Fruit fly (Drosophila melanogaster): ENCODE results near the gene BG642312.

BG642312 gene

dm6 chr3L:6232261-6232660 lies 920 bp downstream of the BG642312 start, which contains the start of gene CG13299:
Gene CG13299, minus strand, starts transcription at chr3L:6232361.
- no peak for TF ChIP-seq Taf1 (GFP tag; IDR thresholded peaks at IDR 0.05)
- no peak for TF ChIP-seq Deaf1 (tag; optimal IDR thresholded peaks at IDR 0.05)
- no peak for TF ChIP-seq CG31224 (GFP tag; IDR thresholded peaks at IDR 0.05)
- TF ChIP-seq Neu2 (GFP tag; optimal IDR thresholded peaks at IDR 0.05; ENCODE audit: borderline replicate concordance): no peak

dm6 chr3L:6220187-6220586 lies 13.0 kb downstream of the BG642312 start, which contains the start of gene CG33946:
Gene CG33946, plus strand, starts transcription at chr3L:6220578.
- TF ChIP-seq ash1 (GFP tag; optimal IDR thresholded peaks at IDR 0.05) (no peak), hkb (optimal IDR thresholded peaks at IDR 0.05) (no peak), hkb (GFP tag; IDR thresholded peaks at IDR 0.05) (peak; percentile 24; the same call in 1 of the 2 replicates), Dbx (GFP tag; IDR thresholded peaks at IDR 0.05) (no peak), CG6254 (GFP tag; optimal IDR thresholded peaks at IDR 0.05) (no peak), kah (GFP tag; optimal IDR thresholded peaks at IDR 0.05) (no peak), zen (tag; optimal IDR thresholded peaks at IDR 0.05) (no peak), gce (GFP tag; IDR thresholded peaks at IDR 0.05) (no peak), Xbp1 (GFP tag; optimal IDR thresholded peaks at IDR 0.05) (peak; percentile 12), psq (GFP tag; optimal IDR thresholded peaks at IDR 0.05) (no peak), Bteb2 (GFP tag; optimal IDR thresholded peaks at IDR 0.05) (no peak), sug (tag; optimal IDR thresholded peaks at IDR 0.05) (no peak), CG10366 (GFP tag; IDR thresholded peaks at IDR 0.05) (no peak), CG17829 (tag; optimal IDR thresholded peaks at IDR 0.05) (no peak), CG17912 (GFP tag; optimal IDR thresholded peaks at IDR 0.05) (no peak), rib (GFP tag; IDR thresholded peaks at IDR 0.05) (no peak), Hand (GFP tag; optimal IDR thresholded peaks at IDR 0.05) (no peak), CG8388 (GFP tag; optimal IDR thresholded peaks at IDR 0.05) (no peak), dm (GFP tag; optimal IDR thresholded peaks at IDR 0.05) (no peak), Ets97D (GFP tag; optimal IDR thresholded peaks at IDR 0.05) (no peak), disco-r (GFP tag; optimal IDR thresholded peaks at IDR 0.05) (no peak), sna (GFP tag; IDR thresholded peaks at IDR 0.05; ENCODE audit: partially characterized antibody) (no peak), CG14014 (GFP tag; IDR thresholded peaks at IDR 0.05) (0 out of 2 replicates have a peak, but pooled peaks have one; percentile 16), CG4424 (GFP tag; optimal IDR thresholded peaks at IDR 0.05) (peak; percentile 35), CG13894 (tag; optimal IDR thresholded peaks at IDR 0.05) (no peak), CG9932 (GFP tag; IDR thresholded peaks at IDR 0.05) (0 out of 2 replicates have a peak, but pooled peaks have one; percentile 17), CG10321 (GFP tag; IDR thresholded peaks at IDR 0.05) (no peak), CG2199 (GFP tag; IDR thresholded peaks at IDR 0.05) (no peak), CG8359 (GFP tag; optimal IDR thresholded peaks at IDR 0.05; ENCODE audit: borderline replicate concordance) (no peak), CG10462 (GFP tag; optimal IDR thresholded peaks at IDR 0.05) (no peak), dmrt11E (tag; optimal IDR thresholded peaks at IDR 0.05) (no peak), Stat92E (GFP tag; optimal IDR thresholded peaks at IDR 0.05) (no peak), Doc3 (GFP tag; IDR thresholded peaks at IDR 0.05; ENCODE audit: partially characterized antibody) (no peak), p53 (GFP tag; optimal IDR thresholded peaks at IDR 0.05) (no peak), CG6175 (GFP tag; IDR thresholded peaks at IDR 0.05) (no peak), trem (tag; optimal IDR thresholded peaks at IDR 0.05) (no peak), org-1 (GFP tag; optimal IDR thresholded peaks at IDR 0.05) (no peak), Lim3 (GFP tag; IDR thresholded peaks at IDR 0.05) (no peak), pnt (GFP tag; optimal IDR thresholded peaks at IDR 0.05) (no peak), CG2875 (GFP tag; optimal IDR thresholded peaks at IDR 0.05) (no peak), CoRest (tag; optimal IDR thresholded peaks at IDR 0.05) (no peak), CG17186 (GFP tag; optimal IDR thresholded peaks at IDR 0.05) (no peak), slou (GFP tag; optimal IDR thresholded peaks at IDR 0.05) (no peak), CG10267 (tag; optimal IDR thresholded peaks at IDR 0.05) (no peak), CG1832 (GFP tag; optimal IDR thresholded peaks at IDR 0.05) (no peak), CG7372 (GFP tag; IDR thresholded peaks at IDR 0.05) (no peak)
